ENCODE assay signal across 1 fruit fly cellular context in genomic region chr3R:6817977-6818903, dm6.
TF ChIP-seq lines count a peak whose summit lies in the region.

No protein-coding gene starts in this region.

TF ChIP-seq in whole organism, embryonic, 481 proteins besides CTCF, POLR2A, EP300 and RAD21 (continued from another document and continues in another):
- TF ChIP-seq so (GFP tag; IDR thresholded peaks at IDR 0.05; lab: Robert Waterston, UW) (peak; percentile 44; the same call in 1 of the 3 replicates), Camta (GFP tag; optimal IDR thresholded peaks at IDR 0.05; lab: Kevin White, UChicago) (peak; percentile 8), gsb (GFP tag; IDR thresholded peaks at IDR 0.05; lab: Robert Waterston, UW) (peak; percentile 24; the same call in 1 of the 2 replicates), fru (optimal IDR thresholded peaks at IDR 0.05; lab: Kevin White, UChicago) (no peak), GATAe (GFP tag; conservative IDR thresholded peaks at IDR 0.05; lab: Robert Waterston, UW) (no peak), tx (GFP tag; optimal IDR thresholded peaks at IDR 0.05; lab: Kevin White, UChicago) (no peak), nau (GFP tag; optimal IDR thresholded peaks at IDR 0.05; lab: Kevin White, UChicago) (no peak), CG3407 (GFP tag; optimal IDR thresholded peaks at IDR 0.05; lab: Kevin White, UChicago) (peak; percentile 24), dati (GFP tag; IDR thresholded peaks at IDR 0.05; lab: Robert Waterston, UW) (no peak), disco-r (GFP tag; optimal IDR thresholded peaks at IDR 0.05; lab: Kevin White, UChicago) (peak; percentile 40), h (optimal IDR thresholded peaks at IDR 0.05; lab: Kevin White, UChicago) (no peak), pb (GFP tag; optimal IDR thresholded peaks at IDR 0.05; lab: Kevin White, UChicago) (no peak), CG10979 (tag; optimal IDR thresholded peaks at IDR 0.05; lab: Kevin White, UChicago) (peak; percentile 48), onecut (GFP tag; IDR thresholded peaks at IDR 0.05; lab: Robert Waterston, UW) (no peak), dm (GFP tag; optimal IDR thresholded peaks at IDR 0.05; lab: Kevin White, UChicago) (no peak), Max (GFP tag; optimal IDR thresholded peaks at IDR 0.05; lab: Kevin White, UChicago) (peak; percentile 8), unc-4 (GFP tag; IDR thresholded peaks at IDR 0.05; lab: Robert Waterston, UW; ENCODE audit: partially characterized antibody) (no peak), otp (GFP tag; IDR thresholded peaks at IDR 0.05; lab: Robert Waterston, UW) (peak; percentile 50; the same call in 2 of the 3 replicates), jumu (GFP tag; optimal IDR thresholded peaks at IDR 0.05; lab: Kevin White, UChicago) (peak; percentile 10), CG9727 (GFP tag; optimal IDR thresholded peaks at IDR 0.05; lab: Kevin White, UChicago) (peak; percentile 68), tup (GFP tag; optimal IDR thresholded peaks at IDR 0.05; lab: Kevin White, UChicago) (no peak), hth (optimal IDR thresholded peaks at IDR 0.05; lab: Kevin White, UChicago) (no peak), croc (GFP tag; conservative IDR thresholded peaks at IDR 0.05; lab: Robert Waterston, UW) (no peak), schlank (tag; optimal IDR thresholded peaks at IDR 0.05; lab: Kevin White, UChicago) (no peak), Ada2b (GFP tag; IDR thresholded peaks at IDR 0.05; lab: Robert Waterston, UW) (peak; percentile 61; the same call in 1 of the 2 replicates), D19B (GFP tag; optimal IDR thresholded peaks at IDR 0.05; lab: Kevin White, UChicago) (no peak), Ssrp (tag; optimal IDR thresholded peaks at IDR 0.05; lab: Kevin White, UChicago) (peak; percentile 17), hkb (optimal IDR thresholded peaks at IDR 0.05; lab: Kevin White, UChicago) (no peak), hkb (GFP tag; IDR thresholded peaks at IDR 0.05; lab: Robert Waterston, UW) (peak; percentile 80), CG3163 (GFP tag; optimal IDR thresholded peaks at IDR 0.05; lab: Kevin White, UChicago) (peak; percentile 62), wor (GFP tag; IDR thresholded peaks at IDR 0.05; lab: Robert Waterston, UW) (no peak), Kr (GFP tag; optimal IDR thresholded peaks at IDR 0.05; lab: Kevin White, UChicago) (no peak), Hr3 (GFP tag; optimal IDR thresholded peaks at IDR 0.05; lab: Kevin White, UChicago) (peak; percentile 23), B-H1 (GFP tag; IDR thresholded peaks at IDR 0.05; lab: Robert Waterston, UW) (peak; percentile 31; the same call in 1 of the 3 replicates), vnd (GFP tag; IDR thresholded peaks at IDR 0.05; lab: Robert Waterston, UW; ENCODE audit: partially characterized antibody) (no peak), Awh (GFP tag; IDR thresholded peaks at IDR 0.05; lab: Robert Waterston, UW) (peak; percentile 65; the same call in 1 of the 2 replicates), CG12942 (GFP tag; optimal IDR thresholded peaks at IDR 0.05; lab: Kevin White, UChicago) (no peak), CG12155 (GFP tag; optimal IDR thresholded peaks at IDR 0.05; lab: Kevin White, UChicago) (peak; percentile 10), Ets97D (GFP tag; optimal IDR thresholded peaks at IDR 0.05; lab: Kevin White, UChicago) (no peak), psq (GFP tag; optimal IDR thresholded peaks at IDR 0.05; lab: Kevin White, UChicago) (peak; percentile 6), CG15479 (GFP tag; optimal IDR thresholded peaks at IDR 0.05; lab: Kevin White, UChicago) (peak; percentile 2), CG13775 (GFP tag; optimal IDR thresholded peaks at IDR 0.05; lab: Kevin White, UChicago) (no peak), CG9932 (GFP tag; IDR thresholded peaks at IDR 0.05; lab: Robert Waterston, UW) (no peak), CG14667 (GFP tag; IDR thresholded peaks at IDR 0.05; lab: Robert Waterston, UW) (peak; percentile 23; the same call in 1 of the 2 replicates), tin (GFP tag; optimal IDR thresholded peaks at IDR 0.05; lab: Kevin White, UChicago) (no peak), CG13424 (tag; optimal IDR thresholded peaks at IDR 0.05; lab: Kevin White, UChicago) (peak; percentile 39), bbx (GFP tag; IDR thresholded peaks at IDR 0.05; lab: Robert Waterston, UW; ENCODE audit: partially characterized antibody) (no peak), CG14710 (tag; optimal IDR thresholded peaks at IDR 0.05; lab: Kevin White, UChicago) (peak; percentile 6), peb (GFP tag; IDR thresholded peaks at IDR 0.05; lab: Robert Waterston, UW) (peak; percentile 47; the same call in 1 of the 2 replicates), CG7987 (GFP tag; optimal IDR thresholded peaks at IDR 0.05; lab: Kevin White, UChicago) (no peak), odd (GFP tag; optimal IDR thresholded peaks at IDR 0.05; lab: Kevin White, UChicago) (no peak), oc (tag; optimal IDR thresholded peaks at IDR 0.05; lab: Kevin White, UChicago) (no peak), chm (GFP tag; IDR thresholded peaks at IDR 0.05; lab: Robert Waterston, UW) (peak; percentile 69; the same call in 1 of the 2 replicates), crp (GFP tag; optimal IDR thresholded peaks at IDR 0.05; lab: Kevin White, UChicago) (peak in 1 of 2 experiments; percentile 0), ken (GFP tag; IDR thresholded peaks at IDR 0.05; lab: Robert Waterston, UW) (peak; percentile 72; the same call in 2 of the 3 replicates), CG10366 (GFP tag; IDR thresholded peaks at IDR 0.05; lab: Robert Waterston, UW) (peak; percentile 65), Xrp1 (GFP tag; IDR thresholded peaks at IDR 0.05; lab: Robert Waterston, UW) (peak; percentile 79), sob (GFP tag; IDR thresholded peaks at IDR 0.05; lab: Robert Waterston, UW) (no peak), luna (GFP tag; optimal IDR thresholded peaks at IDR 0.05; lab: Kevin White, UChicago) (no peak), ab (GFP tag; optimal IDR thresholded peaks at IDR 0.05; lab: Kevin White, UChicago) (no peak), CG11247 (GFP tag; IDR thresholded peaks at IDR 0.05; lab: Robert Waterston, UW) (no peak), Eip74EF (GFP tag; optimal IDR thresholded peaks at IDR 0.05; lab: Kevin White, UChicago) (peak in 1 of 2 experiments; percentile 21), zfh2 (GFP tag; optimal IDR thresholded peaks at IDR 0.05; lab: Kevin White, UChicago) (no peak), ssp (GFP tag; IDR thresholded peaks at IDR 0.05; lab: Robert Waterston, UW) (no peak; the same call in 1 of the 2 replicates), CG31224 (GFP tag; IDR thresholded peaks at IDR 0.05; lab: Robert Waterston, UW) (0 out of 2 replicates have a peak, but pooled peaks have one; percentile 8), sima (GFP tag; optimal IDR thresholded peaks at IDR 0.05; lab: Kevin White, UChicago) (no peak), bowl (GFP tag; IDR thresholded peaks at IDR 0.05; lab: Robert Waterston, UW) (no peak), emc (GFP tag; optimal IDR thresholded peaks at IDR 0.05; lab: Kevin White, UChicago) (no peak), HLH54F (GFP tag; optimal IDR thresholded peaks at IDR 0.05; lab: Kevin White, UChicago) (peak; percentile 18), Hmr (GFP tag; optimal IDR thresholded peaks at IDR 0.05; lab: Kevin White, UChicago) (peak; percentile 43), Mrtf (GFP tag; IDR thresholded peaks at IDR 0.05; lab: Robert Waterston, UW) (no peak), scrt (GFP tag; optimal IDR thresholded peaks at IDR 0.05; lab: Kevin White, UChicago) (no peak), HLH3B (GFP tag; IDR thresholded peaks at IDR 0.05; lab: Robert Waterston, UW) (peak; percentile 50; the same call in 1 of the 2 replicates), lmd (GFP tag; IDR thresholded peaks at IDR 0.05; lab: Robert Waterston, UW) (no peak), CG1792 (GFP tag; optimal IDR thresholded peaks at IDR 0.05; lab: Kevin White, UChicago) (no peak), C15 (GFP tag; IDR thresholded peaks at IDR 0.05; lab: Robert Waterston, UW) (no peak), bigmax (GFP tag; optimal IDR thresholded peaks at IDR 0.05; lab: Kevin White, UChicago) (no peak), tio (GFP tag; optimal IDR thresholded peaks at IDR 0.05; lab: Kevin White, UChicago) (peak; percentile 47), E2f2 (GFP tag; IDR thresholded peaks at IDR 0.05; lab: Robert Waterston, UW) (peak; percentile 48), CG2120 (GFP tag; optimal IDR thresholded peaks at IDR 0.05; lab: Kevin White, UChicago) (peak; percentile 51), CG4707 (GFP tag; optimal IDR thresholded peaks at IDR 0.05; lab: Kevin White, UChicago) (peak; percentile 12), sna (GFP tag; IDR thresholded peaks at IDR 0.05; lab: Robert Waterston, UW; ENCODE audit: partially characterized antibody) (no peak), Hmx (GFP tag; optimal IDR thresholded peaks at IDR 0.05; lab: Kevin White, UChicago) (no peak), cwo (GFP tag; optimal IDR thresholded peaks at IDR 0.05; lab: Kevin White, UChicago) (no peak), CG9215 (GFP tag; IDR thresholded peaks at IDR 0.05; lab: Robert Waterston, UW) (peak; percentile 38; the same call in 1 of the 2 replicates), CG2129 (GFP tag; IDR thresholded peaks at IDR 0.05; lab: Robert Waterston, UW; ENCODE audit: partially characterized antibody) (no peak), phol (tag; optimal IDR thresholded peaks at IDR 0.05; lab: Kevin White, UChicago) (peak; percentile 61), Hsf (GFP tag; optimal IDR thresholded peaks at IDR 0.05; lab: Kevin White, UChicago) (peak; percentile 49), CG11398 (GFP tag; optimal IDR thresholded peaks at IDR 0.05; lab: Kevin White, UChicago) (no peak), fd102C (GFP tag; optimal IDR thresholded peaks at IDR 0.05; lab: Kevin White, UChicago) (no peak), Doc2 (GFP tag; IDR thresholded peaks at IDR 0.05; lab: Robert Waterston, UW) (no peak), Mad (GFP tag; optimal IDR thresholded peaks at IDR 0.05; lab: Kevin White, UChicago) (peak; percentile 14), CG6175 (GFP tag; IDR thresholded peaks at IDR 0.05; lab: Robert Waterston, UW) (no peak), toy (GFP tag; IDR thresholded peaks at IDR 0.05; lab: Robert Waterston, UW) (no peak), ttk (GFP tag; IDR thresholded peaks at IDR 0.05; lab: Robert Waterston, UW) (peak; percentile 44; the same call in 1 of the 2 replicates), Gug (GFP tag; IDR thresholded peaks at IDR 0.05; lab: Robert Waterston, UW) (peak; percentile 35; the same call in 1 of the 4 replicates), BEAF-32 (GFP tag; optimal IDR thresholded peaks at IDR 0.05; lab: Kevin White, UChicago) (no peak), amos (GFP tag; IDR thresholded peaks at IDR 0.05; lab: Robert Waterston, UW; ENCODE audit: partially characterized antibody) (no peak), esg (GFP tag; conservative IDR thresholded peaks at IDR 0.05; lab: Robert Waterston, UW) (peak; percentile 45; the same call in 1 of the 2 replicates), CG3726 (GFP tag; IDR thresholded peaks at IDR 0.05; lab: Robert Waterston, UW) (no peak), Aef1 (GFP tag; IDR thresholded peaks at IDR 0.05; lab: Robert Waterston, UW) (0 out of 3 replicates have a peak, but pooled peaks have one; percentile 33), CG7928 (GFP tag; optimal IDR thresholded peaks at IDR 0.05; lab: Kevin White, UChicago) (no peak), MESR4 (GFP tag; optimal IDR thresholded peaks at IDR 0.05; lab: Kevin White, UChicago) (no peak), CG4328 (GFP tag; optimal IDR thresholded peaks at IDR 0.05; lab: Kevin White, UChicago) (no peak), B-H2 (GFP tag; optimal IDR thresholded peaks at IDR 0.05; lab: Kevin White, UChicago) (no peak), Scr (GFP tag; IDR thresholded peaks at IDR 0.05; lab: Robert Waterston, UW; ENCODE audit: partially characterized antibody) (no peak), dan (GFP tag; IDR thresholded peaks at IDR 0.05; lab: Robert Waterston, UW) (no peak), CG4820 (GFP tag; optimal IDR thresholded peaks at IDR 0.05; lab: Kevin White, UChicago) (peak; percentile 44), CG13894 (tag; optimal IDR thresholded peaks at IDR 0.05; lab: Kevin White, UChicago) (no peak), CG2875 (GFP tag; optimal IDR thresholded peaks at IDR 0.05; lab: Kevin White, UChicago) (no peak), Dfd (GFP tag; optimal IDR thresholded peaks at IDR 0.05; lab: Kevin White, UChicago) (no peak), dmrt11E (tag; optimal IDR thresholded peaks at IDR 0.05; lab: Kevin White, UChicago) (peak; percentile 52), CG13296 (GFP tag; optimal IDR thresholded peaks at IDR 0.05; lab: Kevin White, UChicago) (no peak), CG17186 (GFP tag; optimal IDR thresholded peaks at IDR 0.05; lab: Kevin White, UChicago) (no peak), HmgZ (tag; optimal IDR thresholded peaks at IDR 0.05; lab: Kevin White, UChicago) (peak; percentile 6), CG16815 (GFP tag; optimal IDR thresholded peaks at IDR 0.05; lab: Kevin White, UChicago) (peak; percentile 5), sens-2 (GFP tag; IDR thresholded peaks at IDR 0.05; lab: Robert Waterston, UW) (peak; percentile 47; the same call in 1 of the 2 replicates), CG1603 (tag; optimal IDR thresholded peaks at IDR 0.05; lab: Kevin White, UChicago) (peak; percentile 62), CG4854 (GFP tag; optimal IDR thresholded peaks at IDR 0.05; lab: Kevin White, UChicago) (no peak), CG32532 (GFP tag; IDR thresholded peaks at IDR 0.05; lab: Robert Waterston, UW) (peak; percentile 18; the same call in 1 of the 2 replicates), kni (GFP tag; optimal IDR thresholded peaks at IDR 0.05; lab: Kevin White, UChicago) (no peak), ci (GFP tag; IDR thresholded peaks at IDR 0.05; lab: Robert Waterston, UW) (peak; percentile 81), CG6791 (GFP tag; IDR thresholded peaks at IDR 0.05; lab: Robert Waterston, UW; ENCODE audit: partially characterized antibody) (no peak), H2.0 (GFP tag; IDR thresholded peaks at IDR 0.05; lab: Robert Waterston, UW) (peak; percentile 57), NK7.1 (GFP tag; optimal IDR thresholded peaks at IDR 0.05; lab: Kevin White, UChicago) (no peak), CG8478 (optimal IDR thresholded peaks at IDR 0.05; lab: Kevin White, UChicago) (no peak), CG33213 (GFP tag; optimal IDR thresholded peaks at IDR 0.05; lab: Kevin White, UChicago) (no peak), CG17802 (tag; optimal IDR thresholded peaks at IDR 0.05; lab: Kevin White, UChicago) (peak; percentile 11), CG2199 (GFP tag; IDR thresholded peaks at IDR 0.05; lab: Robert Waterston, UW) (0 out of 3 replicates have a peak, but pooled peaks have one; percentile 43), CG17328 (GFP tag; IDR thresholded peaks at IDR 0.05; lab: Robert Waterston, UW) (peak; percentile 58), CG2116 (GFP tag; optimal IDR thresholded peaks at IDR 0.05; lab: Kevin White, UChicago) (no peak), CG6854 (GFP tag; optimal IDR thresholded peaks at IDR 0.05; lab: Kevin White, UChicago) (no peak)
